Fruit fly (Drosophila melanogaster) whole organism, embryonic: ENCODE data around the gene CG42815.
A peak's percentile ranks its signal among the peaks of the same experiment; 100 is the strongest.

Experiments used
- C15 ChIP-seq: fragments of 200-800 bp; sonication (Bioruptor generic); IDR thresholded peaks from 3 replicates; pipeline ENCODE4 v1.3.6; 2022; ENCODE audit warnings: missing biosample characterization, missing genetic modification characterization
- CG12104 ChIP-seq: fragments of 200-800 bp; sonication (Bioruptor generic); optimal IDR thresholded peaks from 3 replicates; lab custom pipeline; 2016; ENCODE audit warnings: missing biosample characterization, missing genetic modification characterization
- CG12219 ChIP-seq: fragments of 200-800 bp; sonication (Bioruptor generic); optimal IDR thresholded peaks from 3 replicates; lab custom pipeline; 2018; ENCODE audit warnings: missing biosample characterization, mild to moderate bottlenecking, missing genetic modification characterization
- CG12744 ChIP-seq: fragments of 200-800 bp; sonication (Bioruptor generic); optimal IDR thresholded peaks from 2 replicates; lab custom pipeline; 2016; ENCODE audit warnings: missing biosample characterization, missing genetic modification characterization
- CG14014 ChIP-seq: fragments of 200-800 bp; sonication (Bioruptor generic); IDR thresholded peaks from 2 replicates; pipeline ENCODE4 v1.3.6; 2022; ENCODE audit warnings: missing biosample characterization, missing genetic modification characterization
- CG15011 ChIP-seq: fragments of 200-800 bp; sonication (Bioruptor generic); optimal IDR thresholded peaks from 3 replicates; lab custom pipeline; 2018; ENCODE audit warnings: missing biosample characterization, mild to moderate bottlenecking, missing genetic modification characterization
- CG15514 ChIP-seq: fragments of 200-800 bp; sonication (Bioruptor generic); optimal IDR thresholded peaks from 3 replicates; lab custom pipeline; 2017; ENCODE audit warnings: missing biosample characterization, missing genetic modification characterization, mild to moderate bottlenecking, moderate library complexity, missing genetic modification reagents
- CG1603 ChIP-seq: fragments of 200-800 bp; sonication (Bioruptor generic); optimal IDR thresholded peaks from 2 replicates; lab custom pipeline; 2019; ENCODE audit warnings: missing biosample characterization, mild to moderate bottlenecking, missing genetic modification characterization, moderate library complexity
- CG1647 ChIP-seq: fragments of 200-800 bp; sonication (Bioruptor generic); optimal IDR thresholded peaks from 3 replicates; lab custom pipeline; 2016; ENCODE audit warnings: missing biosample characterization, missing genetic modification characterization
- CG17568 ChIP-seq: fragments of 200-800 bp; sonication (Bioruptor generic); optimal IDR thresholded peaks from 2 replicates; lab custom pipeline; 2018; ENCODE audit warnings: missing biosample characterization, mild to moderate bottlenecking, missing genetic modification characterization, moderate library complexity
- CG2120 ChIP-seq: fragments of 200-800 bp; sonication (Bioruptor generic); optimal IDR thresholded peaks from 3 replicates; lab custom pipeline; 2016; ENCODE audit warnings: missing biosample characterization, missing genetic modification characterization
- CG2875 ChIP-seq: fragments of 200-800 bp; sonication (Bioruptor generic); optimal IDR thresholded peaks from 2 replicates; lab custom pipeline; 2017; ENCODE audit warnings: missing biosample characterization, mild to moderate bottlenecking, missing genetic modification characterization, missing genetic modification reagents
- CG3065 ChIP-seq: fragments of 200-800 bp; sonication (Bioruptor generic); optimal IDR thresholded peaks from 2 replicates; lab custom pipeline; 2016; ENCODE audit warnings: missing biosample characterization, missing genetic modification characterization
- CG31441 ChIP-seq: fragments of 200-800 bp; sonication (Bioruptor generic); IDR thresholded peaks from 2 replicates; pipeline ENCODE4 v1.3.6; 2022; ENCODE audit warnings: missing biosample characterization, missing genetic modification characterization
- CG32532 ChIP-seq: fragments of 200-800 bp; sonication (Bioruptor generic); IDR thresholded peaks from 2 replicates; pipeline ENCODE4 v1.3.6; 2022; ENCODE audit warnings: missing biosample characterization, missing genetic modification characterization
- CG43689 ChIP-seq: fragments of 200-800 bp; sonication (Bioruptor generic); IDR thresholded peaks from 2 replicates; pipeline ENCODE4 v1.3.6; 2022; ENCODE audit warnings: missing biosample characterization, missing genetic modification characterization
- CG7372 ChIP-seq: fragments of 200-800 bp; sonication (Bioruptor generic); IDR thresholded peaks from 2 replicates; pipeline ENCODE4 v1.3.6; 2022; ENCODE audit warnings: missing biosample characterization, missing genetic modification characterization
- CG7963 ChIP-seq: fragments of 200-800 bp; sonication (Bioruptor generic); IDR thresholded peaks from 3 replicates; pipeline ENCODE4 v1.3.6; 2022; ENCODE audit warnings: missing biosample characterization, missing genetic modification characterization; ENCODE audit not compliant: partially characterized antibody
- CG9727 ChIP-seq: fragments of 200-800 bp; sonication (Bioruptor generic); optimal IDR thresholded peaks from 3 replicates; lab custom pipeline; 2017; ENCODE audit warnings: missing biosample characterization, mild to moderate bottlenecking, missing genetic modification characterization
- CHES-1-like ChIP-seq: fragments of 200-800 bp; sonication (Bioruptor generic); optimal IDR thresholded peaks from 2 replicates; lab custom pipeline; 2016; ENCODE audit warnings: missing biosample characterization, missing genetic modification characterization
- Camta ChIP-seq: fragments of 200-800 bp; sonication (Bioruptor generic); optimal IDR thresholded peaks from 2 replicates; lab custom pipeline; 2016; ENCODE audit warnings: missing biosample characterization, missing genetic modification characterization
- D19A ChIP-seq: fragments of 200-800 bp; optimal IDR thresholded peaks from 3 replicates; lab custom pipeline; 2019; ENCODE audit warnings: missing biosample characterization, mild to moderate bottlenecking, missing genetic modification characterization, moderate library complexity
- Doc2 ChIP-seq: fragments of 200-800 bp; sonication (Bioruptor generic); IDR thresholded peaks from 2 replicates; pipeline ENCODE4 v1.3.6; 2022; ENCODE audit warnings: missing biosample characterization, missing genetic modification characterization
- Dp ChIP-seq: fragments of 200-800 bp; sonication (Bioruptor generic); optimal IDR thresholded peaks from 2 replicates; lab custom pipeline; 2018; ENCODE audit warnings: missing biosample characterization, mild to moderate bottlenecking, missing genetic modification characterization, moderate library complexity
- Gsc ChIP-seq: fragments of 200-800 bp; sonication (Bioruptor generic); IDR thresholded peaks from 2 replicates; pipeline ENCODE4 v1.3.6; 2022; ENCODE audit warnings: missing biosample characterization, missing genetic modification characterization
- Hand ChIP-seq: fragments of 200-800 bp; sonication (Bioruptor generic); optimal IDR thresholded peaks from 2 replicates; lab custom pipeline; 2017; ENCODE audit warnings: mild to moderate bottlenecking, missing biosample characterization, missing genetic modification reagents, missing genetic modification characterization
- Hr78 ChIP-seq, 2 experiments: fragments of 200-800 bp in 1 of 2; fragments of >200 bp in 1 of 2; sonication (Bioruptor generic) in 1 of 2; optimal IDR thresholded peaks; 2 replicates each; lab custom pipeline; 2017 to 2019; ENCODE audit warnings: missing biosample characterization in 2 of 2, missing genetic modification characterization in 2 of 2, mild to moderate bottlenecking in 1 of 2, moderate library complexity in 1 of 2
- Mrtf ChIP-seq: fragments of 200-800 bp; sonication (Bioruptor generic); IDR thresholded peaks from 3 replicates; pipeline ENCODE4 v1.3.6; 2022; ENCODE audit warnings: missing biosample characterization, missing genetic modification characterization
- Oaz ChIP-seq: fragments of 200-800 bp; sonication (Bioruptor generic); IDR thresholded peaks from 2 replicates; pipeline ENCODE4 v1.3.6; 2022; ENCODE audit warnings: missing biosample characterization, missing genetic modification characterization
- Pdp1 ChIP-seq, 2 experiments: fragments of 200-800 bp; sonication (Bioruptor generic); optimal IDR thresholded peaks; 3 replicates each; lab custom pipeline; 2016; ENCODE audit warnings: missing biosample characterization in 2 of 2, missing genetic modification characterization in 2 of 2, mild to moderate bottlenecking in 1 of 2, moderate library complexity in 1 of 2
- Ravus ChIP-seq: fragments of 200-800 bp; sonication (Bioruptor generic); IDR thresholded peaks from 2 replicates; pipeline ENCODE4 v1.3.6; 2022; ENCODE audit warnings: missing biosample characterization, missing genetic modification characterization
- Rfx ChIP-seq: fragments of 200-800 bp; sonication (Bioruptor generic); IDR thresholded peaks from 2 replicates; pipeline ENCODE4 v1.3.6; 2022; ENCODE audit warnings: missing biosample characterization, missing genetic modification characterization
- Side ChIP-seq: fragments of 200-800 bp; sonication (Bioruptor generic); optimal IDR thresholded peaks from 2 replicates; lab custom pipeline; 2016; ENCODE audit warnings: missing biosample characterization, missing genetic modification characterization
- cwo ChIP-seq: fragments of 200-800 bp; sonication (Bioruptor generic); optimal IDR thresholded peaks from 3 replicates; lab custom pipeline; 2017; ENCODE audit warnings: missing biosample characterization, missing genetic modification characterization, mild to moderate bottlenecking, moderate library complexity, missing genetic modification reagents
- dan ChIP-seq: fragments of 200-800 bp; sonication (Bioruptor generic); IDR thresholded peaks from 2 replicates; pipeline ENCODE4 v1.3.6; 2022; ENCODE audit warnings: missing biosample characterization, missing genetic modification characterization
- fd64A ChIP-seq: fragments of 200-800 bp; sonication (Bioruptor generic); optimal IDR thresholded peaks from 3 replicates; lab custom pipeline; 2018; ENCODE audit warnings: missing biosample characterization, mild to moderate bottlenecking, missing genetic modification characterization
- fu2 ChIP-seq: fragments of 200-800 bp; sonication (Bioruptor generic); optimal IDR thresholded peaks from 2 replicates; lab custom pipeline; 2016; ENCODE audit warnings: missing biosample characterization, missing genetic modification characterization
- grau ChIP-seq: fragments of 200-800 bp; optimal IDR thresholded peaks from 3 replicates; lab custom pipeline; 2019; ENCODE audit warnings: missing biosample characterization, mild to moderate bottlenecking, missing genetic modification characterization, moderate library complexity
- gsb-n ChIP-seq: fragments of 200-800 bp; sonication (Bioruptor generic); optimal IDR thresholded peaks from 3 replicates; lab custom pipeline; 2018; ENCODE audit warnings: missing biosample characterization, mild to moderate bottlenecking, missing genetic modification characterization
- h ChIP-seq: fragments of >200 bp; optimal IDR thresholded peaks from 2 replicates; lab custom pipeline; 2017
- ham ChIP-seq: fragments of 200-800 bp; sonication (Bioruptor generic); IDR thresholded peaks from 2 replicates; pipeline ENCODE4 v1.3.6; 2022; ENCODE audit warnings: missing biosample characterization, missing genetic modification characterization
- ken ChIP-seq: fragments of 200-800 bp; sonication (Bioruptor generic); IDR thresholded peaks from 3 replicates; pipeline ENCODE4 v1.3.6; 2022; ENCODE audit warnings: missing biosample characterization, missing genetic modification characterization
- lilli ChIP-seq: fragments of 200-800 bp; sonication (Bioruptor generic); optimal IDR thresholded peaks from 3 replicates; lab custom pipeline; 2016; ENCODE audit warnings: missing biosample characterization, missing genetic modification characterization
- lmd ChIP-seq: fragments of 200-800 bp; sonication (Bioruptor generic); IDR thresholded peaks from 2 replicates; pipeline ENCODE4 v1.3.6; 2022; ENCODE audit warnings: missing biosample characterization, missing genetic modification characterization
- lola ChIP-seq, 3 experiments: fragments of >200 bp in 2 of 3; fragments of 200-800 bp in 1 of 3; sonication (Bioruptor generic) in 1 of 3; optimal IDR thresholded peaks; 2 replicates each; lab custom pipeline; 2017 to 2019; ENCODE audit warnings: missing biosample characterization in 3 of 3, missing genetic modification characterization in 3 of 3, mild to moderate bottlenecking in 1 of 3, moderate library complexity in 1 of 3
- luna ChIP-seq: fragments of 200-800 bp; sonication (Bioruptor generic); optimal IDR thresholded peaks from 2 replicates; lab custom pipeline; 2016; ENCODE audit warnings: missing biosample characterization, missing genetic modification characterization
- org-1 ChIP-seq: fragments of 200-800 bp; sonication (Bioruptor generic); optimal IDR thresholded peaks from 2 replicates; lab custom pipeline; 2017; ENCODE audit warnings: missing biosample characterization, missing genetic modification characterization
- ranshi ChIP-seq: fragments of 200-800 bp; sonication (Bioruptor generic); IDR thresholded peaks from 2 replicates; pipeline ENCODE4 v1.3.6; 2022; ENCODE audit warnings: missing biosample characterization, missing genetic modification characterization
- slou ChIP-seq: fragments of 200-800 bp; sonication (Bioruptor generic); optimal IDR thresholded peaks from 3 replicates; lab custom pipeline; 2016; ENCODE audit warnings: missing biosample characterization, missing genetic modification characterization
- ssp ChIP-seq: fragments of 200-800 bp; sonication (Bioruptor generic); IDR thresholded peaks from 2 replicates; pipeline ENCODE4 v1.3.6; 2022; ENCODE audit warnings: missing biosample characterization, missing genetic modification characterization
- vfl ChIP-seq: fragments of 200-800 bp; sonication (Bioruptor generic); optimal IDR thresholded peaks from 2 replicates; lab custom pipeline; 2016; ENCODE audit warnings: missing biosample characterization, missing genetic modification characterization
- wdn ChIP-seq: fragments of 200-800 bp; sonication (Bioruptor generic); IDR thresholded peaks from 2 replicates; pipeline ENCODE4 v1.3.6; 2022; ENCODE audit warnings: missing biosample characterization, missing genetic modification characterization
- zfh2 ChIP-seq: fragments of 200-800 bp; sonication (Bioruptor generic); optimal IDR thresholded peaks from 2 replicates; lab custom pipeline; 2016; ENCODE audit warnings: missing biosample characterization, missing genetic modification characterization

CG42815 gene

DNA sequence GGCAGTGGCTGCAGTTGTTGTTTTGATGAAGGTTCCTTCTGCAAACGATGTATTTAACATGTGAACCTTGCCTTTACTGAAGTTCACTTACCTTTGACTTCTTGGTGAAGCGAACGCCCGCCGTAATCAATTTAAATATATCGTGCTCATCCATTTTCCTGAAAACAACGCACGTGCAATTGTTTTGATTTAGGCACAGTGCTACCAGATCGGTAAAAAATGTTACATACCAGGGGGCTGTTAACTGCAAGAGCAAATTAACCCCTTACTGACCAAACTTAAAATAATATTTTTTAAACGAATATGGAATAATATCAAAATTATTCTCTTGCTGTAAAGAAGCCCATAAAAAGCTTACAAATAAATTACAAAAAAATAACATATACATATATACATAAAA, 13.2 kb upstream of the CG42815 start, which contains the start of gene ais (continued):
- TF ChIP-seq CG9727 (GFP tag; lab: Kevin White, UChicago) (no peak), lilli (GFP tag; lab: Kevin White, UChicago) (peak; percentile 54), CG3065 (no peak), Hand (GFP tag; lab: Kevin White, UChicago) (no peak), ham (GFP tag; lab: Robert Waterston, UW) (no peak), h (lab: Kevin White, UChicago) (no peak), gsb-n (tag; lab: Kevin White, UChicago) (no peak), CG1603 (tag; lab: Kevin White, UChicago) (peak; percentile 53), zfh2 (peak; percentile 11), Doc2 (GFP tag; lab: Robert Waterston, UW) (no peak), Rfx (GFP tag; lab: Robert Waterston, UW) (no peak), Side (GFP tag; lab: Kevin White, UChicago) (no peak), Ravus (GFP tag; lab: Robert Waterston, UW) (no peak), CG7372 (no peak), CG12104 (GFP tag; lab: Kevin White, UChicago) (no peak), fd64A (GFP tag; lab: Kevin White, UChicago) (no peak), ranshi (GFP tag; lab: Robert Waterston, UW) (no peak), CG1647 (GFP tag; lab: Kevin White, UChicago) (no peak), CHES-1-like (GFP tag; lab: Kevin White, UChicago) (no peak), Dp (GFP tag; lab: Kevin White, UChicago) (peak; percentile 42), org-1 (GFP tag; lab: Kevin White, UChicago) (no peak), D19A (tag; lab: Kevin White, UChicago) (no peak), grau (peak; percentile 41), CG31441 (GFP tag; lab: Robert Waterston, UW) (no peak), CG32532 (GFP tag; lab: Robert Waterston, UW) (no peak), lmd (GFP tag; lab: Robert Waterston, UW) (no peak), ken (GFP tag; lab: Robert Waterston, UW) (no peak), Hr78 (GFP tag; optimal IDR thresholded peaks at IDR 0.05; lab: Kevin White, UChicago) (no peak), CG43689 (GFP tag; lab: Robert Waterston, UW) (no peak), dan (GFP tag; lab: Robert Waterston, UW) (no peak), Pdp1 (GFP tag; optimal IDR thresholded peaks at IDR 0.05; lab: Kevin White, UChicago) (peak in 1 of 2 experiments; percentile 21), Camta (GFP tag; lab: Kevin White, UChicago) (no peak), ssp (GFP tag; lab: Robert Waterston, UW) (no peak), CG15514 (GFP tag; lab: Kevin White, UChicago) (no peak), Gsc (no peak), Mrtf (GFP tag; lab: Robert Waterston, UW) (no peak), fu2 (GFP tag; lab: Kevin White, UChicago) (no peak), CG12744 (GFP tag; lab: Kevin White, UChicago) (no peak), Oaz (no peak; the same call in 1 of the 2 replicates), luna (no peak), slou (no peak), lola (GFP tag; optimal IDR thresholded peaks at IDR 0.05; lab: Kevin White, UChicago) (no peak), C15 (no peak), CG14014 (peak; percentile 24; the same call in 1 of the 2 replicates), CG2875 (no peak), wdn (GFP tag; lab: Robert Waterston, UW) (no peak), CG12219 (GFP tag; lab: Kevin White, UChicago) (no peak), CG7963 (GFP tag; lab: Robert Waterston, UW) (no peak), cwo (GFP tag; lab: Kevin White, UChicago) (peak; percentile 81), CG17568 (no peak), vfl (no peak), CG2120 (GFP tag; lab: Kevin White, UChicago) (peak; percentile 50), CG15011 (no peak)
